Worm (Caenorhabditis elegans) whole organism, late embryonic: Measurements from ENCODE around the gene glrx-22.

ENCODE experiments used
- C08G9.2 ChIP-seq: sonication (generic microtip); optimal IDR thresholded peaks from 2 replicates; lab custom pipeline; 2016; ENCODE audit warnings: mild to moderate bottlenecking, missing genetic modification characterization, moderate library complexity, missing compliant biosample characterization
- K09A11.1 ChIP-seq: sonication (generic microtip); optimal IDR thresholded peaks from 2 replicates; lab custom pipeline; 2017; ENCODE audit warnings: antibody characterized with exemption, mild to moderate bottlenecking, missing genetic modification characterization, missing compliant biosample characterization; ENCODE audit not compliant: insufficient read depth
- ceh-19 ChIP-seq: fragments of 200-800 bp; sonication (Bioruptor generic); optimal IDR thresholded peaks from 2 replicates; lab custom pipeline; 2018; ENCODE audit warnings: mild to moderate bottlenecking, missing genetic modification characterization, missing compliant biosample characterization
- ceh-22 ChIP-seq: sonication (generic microtip); optimal IDR thresholded peaks from 2 replicates; lab custom pipeline; 2017; ENCODE audit warnings: missing biosample characterization, missing genetic modification characterization
- ceh-24 ChIP-seq: sonication (generic microtip); optimal IDR thresholded peaks from 2 replicates; lab custom pipeline; 2016; ENCODE audit warnings: mild to moderate bottlenecking, missing genetic modification characterization, missing compliant biosample characterization
- ceh-31 ChIP-seq: sonication (generic microtip); optimal IDR thresholded peaks from 2 replicates; lab custom pipeline; 2016; ENCODE audit warnings: missing genetic modification characterization, missing compliant biosample characterization
- ceh-45 ChIP-seq: fragments of 200-800 bp; sonication (Bioruptor generic); IDR thresholded peaks from 2 replicates; pipeline ENCODE4 v1.3.6; 2022; ENCODE audit warnings: missing genetic modification reagents, missing genetic modification characterization, missing compliant biosample characterization
- ceh-6 ChIP-seq: fragments of 200-800 bp; sonication (Bioruptor generic); optimal IDR thresholded peaks from 2 replicates; lab custom pipeline; 2018; ENCODE audit warnings: mild to moderate bottlenecking, missing genetic modification characterization, missing compliant biosample characterization
- ceh-9 ChIP-seq: sonication (generic microtip); optimal IDR thresholded peaks from 2 replicates; lab custom pipeline; 2016; ENCODE audit warnings: mild to moderate bottlenecking, missing genetic modification characterization, inconsistent platforms, missing compliant biosample characterization
- che-1 ChIP-seq: sonication (generic microtip); optimal IDR thresholded peaks from 2 replicates; lab custom pipeline; 2016; ENCODE audit warnings: mild to moderate bottlenecking, missing genetic modification characterization, missing compliant biosample characterization
- ets-4 ChIP-seq: sonication (generic microtip); optimal IDR thresholded peaks from 2 replicates; lab custom pipeline; 2016; ENCODE audit warnings: missing genetic modification characterization, missing compliant biosample characterization
- fkh-10 ChIP-seq: fragments of 150-350 bp; optimal IDR thresholded peaks from 2 replicates; lab custom pipeline; 2014; ENCODE audit warnings: missing biosample characterization, missing genetic modification reagents, missing genetic modification characterization
- hlh-13 ChIP-seq: fragments of 200-800 bp; sonication (Bioruptor generic); optimal IDR thresholded peaks from 2 replicates; lab custom pipeline; 2018; ENCODE audit warnings: mild to moderate bottlenecking, missing genetic modification characterization, missing compliant biosample characterization
- hlh-6 ChIP-seq: sonication (generic microtip); optimal IDR thresholded peaks from 2 replicates; lab custom pipeline; 2016; ENCODE audit warnings: missing genotype, missing genetic modification characterization, missing compliant biosample characterization
- hlh-8 ChIP-seq: sonication (generic microtip); optimal IDR thresholded peaks from 2 replicates; lab custom pipeline; 2016; ENCODE audit warnings: missing genotype, missing genetic modification characterization, missing compliant biosample characterization
- lin-11 ChIP-seq: fragments of 200-800 bp; sonication (Bioruptor generic); optimal IDR thresholded peaks from 2 replicates; lab custom pipeline; 2018; ENCODE audit warnings: mild to moderate bottlenecking, missing genetic modification characterization, missing compliant biosample characterization
- mec-3 ChIP-seq: sonication (generic microtip); optimal IDR thresholded peaks from 2 replicates; lab custom pipeline; 2016; ENCODE audit warnings: borderline replicate concordance, missing genetic modification characterization, missing compliant biosample characterization
- nfya-1 ChIP-seq: sonication (generic microtip); optimal IDR thresholded peaks from 2 replicates; lab custom pipeline; 2017; ENCODE audit warnings: missing genetic modification characterization, mild to moderate bottlenecking, missing compliant biosample characterization, antibody characterized with exemption, moderate library complexity
- nhr-11 ChIP-seq: fragments of 150-350 bp; optimal IDR thresholded peaks from 2 replicates; lab custom pipeline; 2014; ENCODE audit warnings: missing biosample characterization, missing genetic modification characterization
- nhr-232 ChIP-seq: sonication (generic microtip); optimal IDR thresholded peaks from 2 replicates; lab custom pipeline; 2016; ENCODE audit warnings: missing genetic modification characterization, missing compliant biosample characterization
- npax-4 ChIP-seq: sonication (generic microtip); optimal IDR thresholded peaks from 2 replicates; lab custom pipeline; 2016; ENCODE audit warnings: missing genetic modification characterization, missing compliant biosample characterization
- pat-9 ChIP-seq: fragments of 200-800 bp; sonication (Bioruptor generic); optimal IDR thresholded peaks from 2 replicates; lab custom pipeline; 2018; ENCODE audit warnings: mild to moderate bottlenecking, missing genetic modification characterization, moderate library complexity, missing compliant biosample characterization
- pax-1 ChIP-seq: fragments of 150-350 bp; optimal IDR thresholded peaks from 2 replicates; lab custom pipeline; 2014; ENCODE audit warnings: missing biosample characterization, missing genetic modification characterization
- pha-2 ChIP-seq: sonication (generic microtip); optimal IDR thresholded peaks from 2 replicates; lab custom pipeline; 2017; ENCODE audit warnings: mild to moderate bottlenecking, missing genetic modification characterization, missing compliant biosample characterization
- rnt-1 ChIP-seq: sonication (generic microtip); optimal IDR thresholded peaks from 2 replicates; lab custom pipeline; 2016; ENCODE audit warnings: missing genetic modification characterization, missing compliant biosample characterization
- sdc-2 ChIP-seq: sonication (generic microtip); optimal IDR thresholded peaks from 2 replicates; lab custom pipeline; 2016; ENCODE audit warnings: missing genotype, missing genetic modification characterization, missing compliant biosample characterization
- sox-2 ChIP-seq: fragments of 200-800 bp; sonication (Bioruptor generic); IDR thresholded peaks from 2 replicates; pipeline ENCODE4 v1.3.6; 2022; ENCODE audit warnings: missing genetic modification reagents, missing genetic modification characterization, missing compliant biosample characterization
- sox-4 ChIP-seq: sonication (generic microtip); optimal IDR thresholded peaks from 2 replicates; lab custom pipeline; 2017; ENCODE audit warnings: mild to moderate bottlenecking, missing genetic modification characterization, inconsistent platforms, missing compliant biosample characterization
- tbx-2 ChIP-seq: sonication (generic microtip); optimal IDR thresholded peaks from 2 replicates; lab custom pipeline; 2016; ENCODE audit warnings: missing genetic modification characterization, missing compliant biosample characterization
- unc-3 ChIP-seq, 2 experiments: fragments of 200-800 bp in 1 of 2; sonication (Bioruptor generic) in 1 of 2; sonication (generic microtip) in 1 of 2; conservative IDR thresholded peaks in 1 of 2; optimal IDR thresholded peaks in 1 of 2; 2 replicates each; pipeline versions ENCODE4 v1.3.6 to Lab custom; 2016 to 2022; ENCODE audit warnings: missing compliant biosample characterization in 2 of 2, missing genetic modification characterization in 2 of 2, missing genetic modification reagents in 1 of 2
- unc-42 ChIP-seq: sonication (generic microtip); optimal IDR thresholded peaks from 2 replicates; lab custom pipeline; 2016; ENCODE audit warnings: missing genotype, missing genetic modification characterization, missing compliant biosample characterization
- unc-55 ChIP-seq: sonication (generic microtip); optimal IDR thresholded peaks from 2 replicates; lab custom pipeline; 2017; ENCODE audit warnings: missing biosample characterization, missing genetic modification reagents, missing genetic modification characterization
- zip-5 ChIP-seq: sonication (generic microtip); optimal IDR thresholded peaks from 2 replicates; lab custom pipeline; 2016; ENCODE audit warnings: missing genetic modification characterization, missing compliant biosample characterization

Gene glrx-22

ce11 chrIV:8201133-8201532, at the start of gene glrx-22:
Gene glrx-22 (minus strand): TSS chrIV:8201233.
- no peak for TF ChIP-seq hlh-13 (GFP tag; lab: Kevin White, UChicago)
- TF ChIP-seq ets-4 (tag; lab: Kevin White, UChicago): no peak
- no peak for TF ChIP-seq mec-3 (tag; lab: Kevin White, UChicago)
- no peak for TF ChIP-seq pat-9 (tag; lab: Kevin White, UChicago)
- no peak for TF ChIP-seq ceh-22 (tag; lab: Kevin White, UChicago)
- TF ChIP-seq sox-4 (tag; lab: Kevin White, UChicago): no peak
- TF ChIP-seq pax-1 (tag; lab: Kevin White, UChicago): no peak
- TF ChIP-seq sdc-2 (tag; lab: Kevin White, UChicago): no peak
- no peak for TF ChIP-seq C08G9.2 (tag; lab: Kevin White, UChicago)
- TF ChIP-seq nhr-11 (tag; lab: Kevin White, UChicago): no peak
- TF ChIP-seq K09A11.1 (tag; lab: Kevin White, UChicago): no peak
- TF ChIP-seq lin-11 (tag; lab: Kevin White, UChicago): no peak
- no peak for TF ChIP-seq hlh-6 (tag; lab: Kevin White, UChicago)
- TF ChIP-seq che-1 (tag; lab: Kevin White, UChicago): no peak
- TF ChIP-seq tbx-2: no peak
- no peak for TF ChIP-seq unc-3 (GFP tag; conservative IDR thresholded peaks at IDR 0.05; lab: Robert Waterston, UW)
- TF ChIP-seq unc-3 (tag; optimal IDR thresholded peaks at IDR 0.05; lab: Kevin White, UChicago): no peak

DNA sequence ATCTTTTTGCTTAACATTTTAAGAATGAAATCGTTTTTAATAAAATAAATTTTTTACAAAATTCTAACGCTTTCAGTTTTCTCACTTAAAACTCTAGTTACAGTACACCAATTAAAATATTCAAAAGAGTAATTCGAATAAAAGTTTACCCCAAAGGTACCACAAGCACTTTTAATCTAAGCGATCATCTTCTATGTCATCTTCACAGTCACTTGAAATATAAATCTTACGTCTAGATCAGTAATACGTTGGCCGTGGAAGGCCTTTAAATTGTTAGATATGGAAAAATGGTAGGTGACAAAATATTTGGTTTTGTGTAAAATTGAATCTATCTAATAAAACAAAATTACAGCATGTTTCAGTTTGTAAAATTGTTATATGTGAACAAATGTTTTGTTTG, 46.3 kb upstream of the glrx-22 start:
- no peak for TF ChIP-seq pat-9 (tag; lab: Kevin White, UChicago)

- TF ChIP-seq ceh-31 (tag; lab: Kevin White, UChicago): no peak
Measured at ce11 chrIV:8244112-8244511, 43.1 kb upstream of the glrx-22 start, which contains the start of gene T09A12.1. Gene T09A12.1 (plus strand): TSS chrIV:8244412.

ce11 chrIV:8243599-8243998, 42.6 kb upstream of the glrx-22 start, which contains the start of gene T09A12.8:
Gene T09A12.8 (minus strand): TSS chrIV:8243699.
- TF ChIP-seq fkh-10 (GFP tag; lab: Kevin White, UChicago) (no peak), hlh-8 (tag; lab: Kevin White, UChicago) (no peak), unc-55 (GFP tag; lab: Kevin White, UChicago) (no peak), nhr-232 (tag; lab: Kevin White, UChicago) (no peak), ceh-24 (tag; lab: Kevin White, UChicago) (no peak), hlh-6 (tag; lab: Kevin White, UChicago) (no peak), pha-2 (tag; lab: Kevin White, UChicago) (no peak), nfya-1 (tag; lab: Kevin White, UChicago) (no peak), npax-4 (tag; lab: Kevin White, UChicago) (no peak), zip-5 (no peak), K09A11.1 (tag; lab: Kevin White, UChicago) (no peak), ceh-19 (GFP tag; lab: Kevin White, UChicago) (no peak), sox-2 (no peak), C08G9.2 (tag; lab: Kevin White, UChicago) (no peak), ceh-9 (tag; lab: Kevin White, UChicago) (no peak), rnt-1 (tag; lab: Kevin White, UChicago) (no peak), unc-42 (tag; lab: Kevin White, UChicago) (no peak), ceh-6 (GFP tag; lab: Kevin White, UChicago) (no peak)

DNA sequence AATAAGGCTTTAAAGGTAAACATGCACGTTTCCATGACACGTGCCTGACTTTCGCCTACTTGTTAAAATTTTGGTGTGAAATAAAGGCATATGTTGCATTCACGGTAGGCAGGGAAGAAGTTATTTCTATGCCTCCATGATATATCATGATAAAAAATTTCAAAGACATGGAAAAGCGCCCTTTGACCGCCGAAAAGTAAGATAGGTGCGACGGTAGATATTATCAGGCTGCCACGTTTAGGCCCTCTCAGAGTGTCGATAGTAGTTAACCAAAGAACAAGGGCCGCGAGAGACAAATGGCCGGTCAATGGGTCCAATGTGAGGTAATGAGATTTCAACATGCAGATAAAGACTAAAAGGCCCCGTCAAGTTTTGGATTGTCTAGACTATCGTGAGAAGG, 42.1 kb upstream of the glrx-22 start:
- TF ChIP-seq K09A11.1 (tag; lab: Kevin White, UChicago) (no peak), ceh-45 (no peak)
- TF ChIP-seq, all 69 proteins: peak for 0
